Worm (Caenorhabditis elegans): Measurements from ENCODE around the gene mut-15.

mut-15 gene

ce11 chrV:15002184-15002690 is at the start of gene mut-15, which contains the start of gene fib-1:
Gene mut-15 (plus strand): TSS chrV:15002543.
Gene fib-1 (minus strand): TSS chrV:15002223.
- TF ChIP-seq egl-5 (tag; optimal IDR thresholded peaks at IDR 0.05) (peak; percentile 92), mml-1 (tag; optimal IDR thresholded peaks at IDR 0.05) (no peak), nhr-28 (tag; optimal IDR thresholded peaks at IDR 0.05) (no peak), ceh-16 (tag; optimal IDR thresholded peaks at IDR 0.05) (no peak), jun-1 (tag; optimal IDR thresholded peaks at IDR 0.05) (peak; percentile 75), ztf-11 (tag; optimal IDR thresholded peaks at IDR 0.05) (no peak), nhr-77 (tag; optimal IDR thresholded peaks at IDR 0.05) (peak; percentile 14), eor-1 (tag; optimal IDR thresholded peaks at IDR 0.05) (no peak), nhr-25 (tag; optimal IDR thresholded peaks at IDR 0.05) (peak; percentile 94), ceh-9 (tag; optimal IDR thresholded peaks at IDR 0.05) (no peak), ama-1 (optimal IDR thresholded peaks at IDR 0.05) (no peak), snpc-4 (tag; optimal IDR thresholded peaks at IDR 0.05) (peak; percentile 80), ztf-4 (tag; optimal IDR thresholded peaks at IDR 0.05) (peak; percentile 26), nhr-76 (tag; optimal IDR thresholded peaks at IDR 0.05) (no peak), pha-4 (tag; optimal IDR thresholded peaks at IDR 0.05) (peak; percentile 95), ZK546.5 (tag; optimal IDR thresholded peaks at IDR 0.05) (no peak), fos-1 (tag; optimal IDR thresholded peaks at IDR 0.05) (no peak), nhr-11 (tag; optimal IDR thresholded peaks at IDR 0.05) (peak; percentile 76), R02D3.7 (tag; optimal IDR thresholded peaks at IDR 0.05) (peak; percentile 88), fkh-2 (tag; optimal IDR thresholded peaks at IDR 0.05) (no peak), nfya-1 (tag; optimal IDR thresholded peaks at IDR 0.05; ENCODE audit: insufficient read depth) (peak; percentile 94), nhr-43 (tag; optimal IDR thresholded peaks at IDR 0.05; ENCODE audit: poor library complexity, severe bottlenecking) (peak; percentile 91), daf-12 (tag; optimal IDR thresholded peaks at IDR 0.05) (no peak), aly-2 (tag; optimal IDR thresholded peaks at IDR 0.05) (no peak), nhr-23 (tag; optimal IDR thresholded peaks at IDR 0.05) (peak; percentile 91), zag-1 (tag; optimal IDR thresholded peaks at IDR 0.05) (peak; percentile 39), lin-15B (tag; optimal IDR thresholded peaks at IDR 0.05) (peak; percentile 98), unc-39 (tag; optimal IDR thresholded peaks at IDR 0.05) (no peak), ceh-28 (tag; optimal IDR thresholded peaks at IDR 0.05) (peak; percentile 96), unc-62 (GFP tag; optimal IDR thresholded peaks at IDR 0.05) (peak; percentile 59), ceh-82 (tag; optimal IDR thresholded peaks at IDR 0.05) (peak; percentile 53), mdl-1 (tag; optimal IDR thresholded peaks at IDR 0.05) (no peak), sea-2 (GFP tag; optimal IDR thresholded peaks at IDR 0.05) (no peak), elt-1 (tag; optimal IDR thresholded peaks at IDR 0.05) (peak; percentile 24), nhr-12 (tag; optimal IDR thresholded peaks at IDR 0.05) (no peak), elt-2 (tag; optimal IDR thresholded peaks at IDR 0.05) (peak; percentile 72), pqm-1 (tag; optimal IDR thresholded peaks at IDR 0.05) (peak; percentile 61), lsy-12 (tag; optimal IDR thresholded peaks at IDR 0.05) (peak; percentile 91), egl-27 (tag; optimal IDR thresholded peaks at IDR 0.05) (peak; percentile 10), hmg-11 (tag; optimal IDR thresholded peaks at IDR 0.05) (peak; percentile 81), nhr-67 (tag; optimal IDR thresholded peaks at IDR 0.05) (no peak), skn-1 (tag; optimal IDR thresholded peaks at IDR 0.05) (peak; percentile 71), elt-3 (tag; optimal IDR thresholded peaks at IDR 0.05) (peak in 1 of 3 experiments; percentile 72), lin-39 (tag; optimal IDR thresholded peaks at IDR 0.05) (peak; percentile 84), tbx-2 (tag; optimal IDR thresholded peaks at IDR 0.05) (peak; percentile 48), nhr-237 (tag; optimal IDR thresholded peaks at IDR 0.05) (no peak), fkh-10 (GFP tag; optimal IDR thresholded peaks at IDR 0.05) (peak; percentile 80)

Data from whole organism, L3 larva.